Fruit fly (Drosophila melanogaster): Measurements from ENCODE around the gene Cyp4s3.

dm6 chrX:15125496-15125895 lies 9.2 kb upstream of the Cyp4s3 start, which contains the start of gene drd:
- TF ChIP-seq h (optimal IDR thresholded peaks at IDR 0.05), result no peak
- no peak for TF ChIP-seq psq (optimal IDR thresholded peaks at IDR 0.05)
- TF ChIP-seq ttk (optimal IDR thresholded peaks at IDR 0.05), result no peak

Data from Kc167 (cell line).